Fruit fly (Drosophila melanogaster): Measurements from ENCODE around the gene Gr9a.

The Gr9a gene

DNA sequence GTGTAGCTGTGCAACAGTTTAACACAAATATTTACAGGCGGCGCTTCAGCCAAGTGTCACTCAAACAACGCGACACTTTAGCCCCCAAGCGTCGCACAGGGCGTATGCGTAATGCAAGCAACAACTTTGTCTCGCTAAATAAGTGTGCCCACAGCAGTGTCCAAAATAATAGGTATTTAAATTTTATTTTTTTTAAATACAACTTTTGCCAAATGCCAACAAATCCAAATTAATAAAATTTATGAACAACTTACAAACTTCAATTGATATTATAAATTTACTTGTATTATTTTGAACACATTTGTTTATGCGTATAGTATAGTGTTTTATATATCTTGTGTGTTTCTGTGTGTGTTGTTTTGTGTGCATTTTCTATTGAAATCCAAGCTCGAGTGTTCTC, 3.5 kb upstream of the Gr9a start:
- TF ChIP-seq CG10348 (GFP tag; IDR thresholded peaks at IDR 0.05) (no peak), CG32121 (GFP tag; IDR thresholded peaks at IDR 0.05) (peak; percentile 32)

dm6 chrX:10067528-10067927, 6.1 kb downstream of the Gr9a start:
- TF ChIP-seq CG13204 (GFP tag; optimal IDR thresholded peaks at IDR 0.05) (no peak), CG9948 (tag; optimal IDR thresholded peaks at IDR 0.05) (peak; percentile 63), Ets98B (GFP tag; IDR thresholded peaks at IDR 0.05) (peak; percentile 41; the same call in 1 of the 2 replicates), CG12605 (GFP tag; IDR thresholded peaks at IDR 0.05) (no peak), CG17806 (tag; optimal IDR thresholded peaks at IDR 0.05) (peak; percentile 63), fd96Ca (GFP tag; IDR thresholded peaks at IDR 0.05) (peak; percentile 56; the same call in 1 of the 3 replicates), D1 (tag; optimal IDR thresholded peaks at IDR 0.05) (no peak), rn (GFP tag; IDR thresholded peaks at IDR 0.05) (no peak), CG4496 (GFP tag; IDR thresholded peaks at IDR 0.05) (peak; percentile 79), CG10348 (GFP tag; IDR thresholded peaks at IDR 0.05) (no peak), CG8159 (tag; optimal IDR thresholded peaks at IDR 0.05) (peak; percentile 67), Pif1B (GFP tag; optimal IDR thresholded peaks at IDR 0.05) (peak; percentile 6), EcR (GFP tag; optimal IDR thresholded peaks at IDR 0.05) (no peak), CG15710 (tag; optimal IDR thresholded peaks at IDR 0.05) (peak; percentile 55), Snoo (tag; optimal IDR thresholded peaks at IDR 0.05) (peak; percentile 35), CG14655 (GFP tag; optimal IDR thresholded peaks at IDR 0.05) (peak; percentile 49), gl (tag; optimal IDR thresholded peaks at IDR 0.05) (peak; percentile 15), CG8301 (tag; optimal IDR thresholded peaks at IDR 0.05) (peak; percentile 38), CG32121 (GFP tag; IDR thresholded peaks at IDR 0.05) (0 out of 2 replicates have a peak, but pooled peaks have one; percentile 14), Pif1A (GFP tag; optimal IDR thresholded peaks at IDR 0.05) (peak; percentile 58), CG34367 (tag; optimal IDR thresholded peaks at IDR 0.05) (peak; percentile 60)

DNA sequence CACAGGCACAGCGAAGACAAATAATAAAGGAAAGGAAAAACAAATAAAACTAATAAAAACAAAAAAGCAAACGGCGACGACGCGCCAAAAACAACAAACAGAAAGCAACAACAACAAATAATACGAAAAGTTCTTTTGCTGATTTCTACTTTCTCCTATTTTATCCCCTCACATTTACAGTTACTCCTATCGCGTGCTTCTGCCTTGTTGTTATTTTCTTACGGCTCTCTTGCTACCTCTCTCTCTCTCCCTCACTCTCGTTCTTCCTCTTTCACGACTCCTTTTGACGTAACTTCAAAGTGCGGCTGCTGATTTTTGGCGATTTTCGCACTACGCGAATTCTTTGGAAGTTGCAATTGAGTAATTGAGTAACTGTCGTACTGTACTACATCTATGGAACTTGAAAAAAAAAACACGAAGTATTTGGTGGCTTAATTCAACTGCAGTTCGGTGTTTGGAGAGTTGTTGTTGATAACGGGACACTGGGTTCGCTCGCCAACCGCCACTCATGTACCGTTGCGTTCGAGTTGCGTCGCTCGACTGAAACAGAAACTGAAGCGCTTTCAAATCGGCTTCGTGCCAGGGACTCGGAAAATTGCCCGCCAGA, 9.0 kb downstream of the Gr9a start, which contains the start of gene CG15312:
CG15312 (minus strand) TSS at position 544 of the 607 bp plus-strand sequence.
- 0 out of 3 replicates have a peak, but pooled peaks have one; percentile 11 for TF ChIP-seq CG4496 (GFP tag; IDR thresholded peaks at IDR 0.05)
- 0 out of 2 replicates have a peak, but pooled peaks have one; percentile 13 for TF ChIP-seq CG12605 (GFP tag; IDR thresholded peaks at IDR 0.05)
- no peak for TF ChIP-seq Snoo (tag; optimal IDR thresholded peaks at IDR 0.05)

DNA sequence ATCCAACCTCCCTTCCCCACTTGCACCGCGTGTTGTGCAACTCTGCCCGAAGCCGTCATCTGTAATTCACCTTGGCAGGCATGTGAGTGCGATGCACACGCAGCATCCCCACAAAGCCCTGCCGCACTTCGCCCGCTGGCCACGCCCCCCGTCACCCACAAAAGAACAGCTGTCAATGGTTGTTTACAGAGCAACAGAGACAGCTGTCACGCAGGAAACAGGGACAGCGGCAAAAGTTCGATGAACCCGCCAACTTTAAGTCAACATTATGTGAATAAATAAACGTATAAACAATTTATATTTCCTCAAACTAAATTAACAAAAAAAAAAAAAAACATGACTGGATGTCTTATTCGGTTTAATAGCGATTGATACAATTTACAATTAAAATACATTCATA, 10.1 kb downstream of the Gr9a start:
- TF ChIP-seq CG9948 (tag; optimal IDR thresholded peaks at IDR 0.05) (no peak), EcR (GFP tag; optimal IDR thresholded peaks at IDR 0.05) (peak; percentile 93)

- TF ChIP-seq gl (tag; optimal IDR thresholded peaks at IDR 0.05) (no peak), CG4496 (GFP tag; IDR thresholded peaks at IDR 0.05) (0 out of 3 replicates have a peak, but pooled peaks have one; percentile 10)
Observed at dm6 chrX:10082185-10082949, 20.9 kb downstream of the Gr9a start, which contains the start of gene ZAP3. Gene ZAP3 (minus strand): TSS chrX:10082492.

DNA sequence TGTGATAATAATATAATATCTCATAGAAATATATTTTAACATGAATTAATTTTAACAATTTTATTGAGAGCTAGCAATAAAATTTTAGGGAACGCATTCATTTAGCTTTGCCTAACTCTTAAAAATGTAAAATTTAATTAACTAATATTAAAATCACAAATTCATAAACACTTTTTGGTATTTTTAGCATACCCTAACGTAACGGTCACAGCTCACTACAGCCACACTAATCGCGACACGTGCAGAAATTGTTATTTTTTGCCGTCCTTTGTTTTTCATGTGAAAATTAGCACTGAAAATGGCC, 21.5 kb downstream of the Gr9a start, which contains the start of gene CG2972:
CG2972 (plus strand) TSS at position 205 of the 304 bp plus-strand sequence.
- TF ChIP-seq CG9948 (tag; optimal IDR thresholded peaks at IDR 0.05), result no peak
- TF ChIP-seq CG12605 (GFP tag; IDR thresholded peaks at IDR 0.05), result no peak
- no peak for TF ChIP-seq Ets98B (GFP tag; IDR thresholded peaks at IDR 0.05)
- no peak for TF ChIP-seq Snoo (tag; optimal IDR thresholded peaks at IDR 0.05)
- TF ChIP-seq CG34367 (tag; optimal IDR thresholded peaks at IDR 0.05), result no peak
- no peak for TF ChIP-seq CG4496 (GFP tag; IDR thresholded peaks at IDR 0.05)
- TF ChIP-seq CG14655 (GFP tag; optimal IDR thresholded peaks at IDR 0.05), result no peak
- no peak for TF ChIP-seq rn (GFP tag; IDR thresholded peaks at IDR 0.05)
- no peak for TF ChIP-seq CG32121 (GFP tag; IDR thresholded peaks at IDR 0.05)
- no peak for TF ChIP-seq EcR (GFP tag; optimal IDR thresholded peaks at IDR 0.05)
- no peak for TF ChIP-seq Pif1A (GFP tag; optimal IDR thresholded peaks at IDR 0.05)
- TF ChIP-seq CG8301 (tag; optimal IDR thresholded peaks at IDR 0.05), result no peak
- no peak for TF ChIP-seq fd96Ca (GFP tag; IDR thresholded peaks at IDR 0.05)
- TF ChIP-seq Pif1B (GFP tag; optimal IDR thresholded peaks at IDR 0.05), result no peak
- no peak for TF ChIP-seq CG13204 (GFP tag; optimal IDR thresholded peaks at IDR 0.05)

Data from whole organism, pupa.